Worm (Caenorhabditis elegans) whole organism, L2 larva: ENCODE measurements around the gene ptc-3.
A peak's percentile ranks its signal among the peaks of the same experiment; 100 is the strongest.

Experiments
- C34F6.9 ChIP-seq: fragments of 150-350 bp; optimal IDR thresholded peaks from 2 replicates; lab custom pipeline; 2014; ENCODE audit warnings: missing biosample characterization, missing genetic modification characterization
- F13H6.1 ChIP-seq: sonication (generic microtip); optimal IDR thresholded peaks from 2 replicates; lab custom pipeline; 2016; ENCODE audit warnings: missing genetic modification characterization, missing compliant biosample characterization
- R02D3.7 ChIP-seq: fragments of 150-350 bp; optimal IDR thresholded peaks from 2 replicates; lab custom pipeline; 2014; ENCODE audit warnings: missing biosample characterization, missing genetic modification characterization
- Y55F3AM.14 ChIP-seq: fragments of 200-800 bp; sonication (Bioruptor generic); optimal IDR thresholded peaks from 2 replicates; lab custom pipeline; 2018; ENCODE audit warnings: mild to moderate bottlenecking, missing genetic modification characterization, missing compliant biosample characterization
- alr-1 ChIP-seq: fragments of 150-350 bp; optimal IDR thresholded peaks from 2 replicates; lab custom pipeline; 2014; ENCODE audit warnings: missing biosample characterization, missing genetic modification characterization
- aly-2 ChIP-seq: fragments of 150-350 bp; optimal IDR thresholded peaks from 2 replicates; lab custom pipeline; 2014; ENCODE audit warnings: missing biosample characterization, missing genetic modification characterization
- ama-1 ChIP-seq: fragments of 150-350 bp; optimal IDR thresholded peaks from 2 replicates; lab custom pipeline; 2018; ENCODE audit warnings: inconsistent platforms
- blmp-1 ChIP-seq: sonication (generic microtip); optimal IDR thresholded peaks from 2 replicates; lab custom pipeline; 2017; ENCODE audit warnings: missing genetic modification characterization, mild to moderate bottlenecking, missing compliant biosample characterization, antibody characterized with exemption, moderate library complexity; ENCODE audit not compliant: insufficient read depth
- ceh-16 ChIP-seq: fragments of 150-350 bp; optimal IDR thresholded peaks from 2 replicates; lab custom pipeline; 2014; ENCODE audit warnings: missing biosample characterization, missing genetic modification characterization
- ceh-82 ChIP-seq: fragments of 150-350 bp; optimal IDR thresholded peaks from 2 replicates; lab custom pipeline; 2014; ENCODE audit warnings: missing biosample characterization, missing genetic modification characterization
- crh-2 ChIP-seq: sonication (generic microtip); optimal IDR thresholded peaks from 2 replicates; lab custom pipeline; 2017; ENCODE audit warnings: missing biosample characterization, missing genetic modification characterization
- dmd-4 ChIP-seq: sonication (generic microtip); optimal IDR thresholded peaks from 2 replicates; lab custom pipeline; 2017; ENCODE audit warnings: missing biosample characterization, missing genetic modification characterization
- elt-1 ChIP-seq: fragments of 150-350 bp; optimal IDR thresholded peaks from 2 replicates; lab custom pipeline; 2014; ENCODE audit warnings: missing biosample characterization, missing genetic modification characterization
- elt-3 ChIP-seq: sonication (generic microtip); optimal IDR thresholded peaks from 2 replicates; lab custom pipeline; 2017; ENCODE audit warnings: missing biosample characterization, missing genetic modification characterization
- fos-1 ChIP-seq: fragments of 150-350 bp; optimal IDR thresholded peaks from 2 replicates; lab custom pipeline; 2014; ENCODE audit warnings: missing biosample characterization, missing genetic modification characterization
- gmeb-1 ChIP-seq: fragments of 150-350 bp; optimal IDR thresholded peaks from 2 replicates; lab custom pipeline; 2014; ENCODE audit warnings: missing biosample characterization, missing genetic modification characterization
- lin-11 ChIP-seq: fragments of 150-350 bp; sonication (generic microtip); optimal IDR thresholded peaks from 2 replicates; lab custom pipeline; 2014; ENCODE audit warnings: missing biosample characterization, missing genetic modification characterization, inconsistent platforms, mixed read lengths
- lin-13 ChIP-seq: fragments of 150-350 bp; optimal IDR thresholded peaks from 2 replicates; lab custom pipeline; 2014; ENCODE audit warnings: missing biosample characterization, missing genetic modification reagents, missing genetic modification characterization
- lin-39 ChIP-seq: fragments of 150-350 bp; optimal IDR thresholded peaks from 2 replicates; lab custom pipeline; 2014; ENCODE audit warnings: missing biosample characterization, missing genetic modification reagents, missing genetic modification characterization
- lsy-2 ChIP-seq, 2 experiments: fragments of 150-350 bp in 1 of 2; sonication (generic microtip) in 1 of 2; optimal IDR thresholded peaks; 2 replicates each; lab custom pipeline; 2014 to 2017; ENCODE audit warnings: missing biosample characterization in 2 of 2, missing genetic modification characterization in 2 of 2
- mab-5 ChIP-seq: fragments of 150-350 bp; optimal IDR thresholded peaks from 2 replicates; lab custom pipeline; 2014; ENCODE audit warnings: missing biosample characterization, missing genetic modification characterization
- mbf-1 ChIP-seq: sonication (generic microtip); optimal IDR thresholded peaks from 2 replicates; lab custom pipeline; 2017; ENCODE audit warnings: missing biosample characterization, missing genetic modification characterization
- mdl-1 ChIP-seq, 2 experiments: fragments of 150-350 bp in 1 of 2; sonication (generic microtip) in 1 of 2; optimal IDR thresholded peaks; 2 replicates each; lab custom pipeline; 2017; ENCODE audit warnings: missing biosample characterization in 2 of 2, missing genetic modification characterization in 2 of 2
- nhr-10 ChIP-seq: sonication (generic microtip); optimal IDR thresholded peaks from 2 replicates; lab custom pipeline; 2017; ENCODE audit warnings: missing biosample characterization, missing genetic modification characterization
- nhr-11 ChIP-seq: fragments of 150-350 bp; optimal IDR thresholded peaks from 2 replicates; lab custom pipeline; 2014; ENCODE audit warnings: missing biosample characterization, missing genetic modification characterization
- nhr-12 ChIP-seq: fragments of 150-350 bp; optimal IDR thresholded peaks from 2 replicates; lab custom pipeline; 2014; ENCODE audit warnings: missing biosample characterization, missing genetic modification characterization
- nhr-129 ChIP-seq: fragments of 150-350 bp; optimal IDR thresholded peaks from 2 replicates; lab custom pipeline; 2014; ENCODE audit warnings: missing biosample characterization, missing genetic modification characterization
- nhr-25 ChIP-seq: fragments of 150-350 bp; sonication (generic microtip); optimal IDR thresholded peaks from 3 replicates; lab custom pipeline; 2014; ENCODE audit warnings: missing biosample characterization, missing genetic modification characterization
- nhr-6 ChIP-seq: fragments of 150-350 bp; optimal IDR thresholded peaks from 2 replicates; lab custom pipeline; 2014; ENCODE audit warnings: missing biosample characterization, missing genetic modification characterization
- skn-1 ChIP-seq: sonication (generic microtip); optimal IDR thresholded peaks from 2 replicates; lab custom pipeline; 2017; ENCODE audit warnings: missing biosample characterization, missing genetic modification characterization
- sma-9 ChIP-seq, 2 experiments: fragments of 150-350 bp in 1 of 2; sonication (generic microtip) in 1 of 2; optimal IDR thresholded peaks; 2 replicates each; lab custom pipeline; 2014 to 2016; ENCODE audit warnings: missing genetic modification characterization in 2 of 2, mild to moderate bottlenecking in 1 of 2, missing biosample characterization in 1 of 2, missing compliant biosample characterization in 1 of 2, missing genetic modification reagents in 1 of 2, moderate library complexity in 1 of 2
- unc-39 ChIP-seq: fragments of 150-350 bp; optimal IDR thresholded peaks from 2 replicates; lab custom pipeline; 2014; ENCODE audit warnings: missing biosample characterization, missing genetic modification characterization
- unc-55 ChIP-seq: fragments of 150-350 bp; sonication (generic microtip); optimal IDR thresholded peaks from 3 replicates; lab custom pipeline; 2014; ENCODE audit warnings: missing biosample characterization, missing genetic modification reagents, missing genetic modification characterization
- unc-62 ChIP-seq: fragments of 150-350 bp; optimal IDR thresholded peaks from 2 replicates; lab custom pipeline; 2014; ENCODE audit warnings: missing biosample characterization, missing genetic modification reagents, missing genetic modification characterization
- zag-1 ChIP-seq: fragments of 150-350 bp; optimal IDR thresholded peaks from 2 replicates; lab custom pipeline; 2014; ENCODE audit warnings: missing biosample characterization, missing genetic modification characterization
- ztf-11 ChIP-seq: sonication (generic microtip); optimal IDR thresholded peaks from 2 replicates; lab custom pipeline; 2017; ENCODE audit warnings: missing biosample characterization, missing genetic modification characterization

The ptc-3 gene

DNA sequence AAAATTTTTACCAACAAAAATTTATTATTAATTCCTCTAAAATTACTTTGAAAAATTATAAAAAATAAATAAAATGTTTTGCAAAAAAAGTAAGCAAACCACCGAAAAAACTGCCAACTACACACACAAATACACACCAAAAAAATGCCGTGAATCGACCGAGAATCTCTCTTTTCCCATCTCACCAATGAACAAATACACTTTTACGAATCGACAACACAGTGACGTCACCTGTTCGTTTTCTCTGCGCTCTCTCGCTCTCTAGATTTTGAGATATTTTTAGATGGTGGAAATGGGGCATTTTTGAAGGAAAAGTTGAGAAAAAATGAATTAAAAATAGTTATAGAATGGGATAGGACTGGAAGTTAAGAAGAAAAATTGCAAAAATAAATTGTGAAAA is 20.3 kb downstream of the ptc-3 start:
- no peak for TF ChIP-seq ceh-16 (tag; lab: Kevin White, UChicago)
- TF ChIP-seq lsy-2 (tag; optimal IDR thresholded peaks at IDR 0.05; lab: Kevin White, UChicago) = peak in 1 of 2 experiments; percentile 54
- TF ChIP-seq unc-55 (GFP tag; lab: Kevin White, UChicago) = peak; percentile 34
- TF ChIP-seq nhr-129 (tag; lab: Kevin White, UChicago) = peak; percentile 58
- peak; percentile 14 for TF ChIP-seq gmeb-1 (tag; lab: Kevin White, UChicago)
- TF ChIP-seq crh-2 (tag; lab: Kevin White, UChicago) = peak; percentile 24
- peak; percentile 22 for TF ChIP-seq F13H6.1 (tag; lab: Kevin White, UChicago)
- no peak for TF ChIP-seq nhr-6 (tag; lab: Kevin White, UChicago)
- no peak for TF ChIP-seq skn-1 (tag; lab: Kevin White, UChicago)
- no peak for TF ChIP-seq dmd-4 (tag; lab: Kevin White, UChicago)
- peak; percentile 54 for TF ChIP-seq sma-9 (GFP tag; optimal IDR thresholded peaks at IDR 0.05; lab: Kevin White, UChicago)
- no peak for TF ChIP-seq sma-9 (tag; optimal IDR thresholded peaks at IDR 0.05; lab: Kevin White, UChicago)
- peak; percentile 9 for TF ChIP-seq fos-1 (tag; lab: Kevin White, UChicago)
- TF ChIP-seq C34F6.9 (tag; lab: Kevin White, UChicago) = peak; percentile 46
- TF ChIP-seq, all 48 proteins: peak for 9

DNA sequence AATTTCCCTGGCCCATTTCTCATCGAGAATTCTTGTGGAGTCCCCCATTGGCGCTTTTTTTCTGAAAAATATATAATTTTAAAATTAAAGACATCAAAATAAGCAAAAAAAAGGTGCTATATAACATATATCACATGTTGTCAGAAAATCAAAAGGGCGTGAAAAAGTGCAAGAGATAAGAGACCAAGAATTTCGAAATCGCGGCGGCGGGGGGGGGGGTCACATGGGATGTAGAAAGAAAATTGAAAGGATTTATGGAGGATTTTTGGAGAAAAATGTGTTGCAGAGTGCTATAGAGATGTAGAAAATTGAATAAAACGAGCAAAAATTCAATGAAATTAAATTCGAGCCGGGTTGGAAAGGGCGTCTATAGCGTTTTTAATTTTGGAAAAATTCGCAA is 21.2 kb downstream of the ptc-3 start, which contains the start of gene K12H6.6:
Gene K12H6.6, minus strand, starts transcription at position 61 of the 400 bp plus-strand sequence.
- TF ChIP-seq ztf-11 (tag; lab: Kevin White, UChicago) = no peak
- TF ChIP-seq C34F6.9 (tag; lab: Kevin White, UChicago) = peak; percentile 14
- TF ChIP-seq, all 48 proteins: peak for 1

DNA sequence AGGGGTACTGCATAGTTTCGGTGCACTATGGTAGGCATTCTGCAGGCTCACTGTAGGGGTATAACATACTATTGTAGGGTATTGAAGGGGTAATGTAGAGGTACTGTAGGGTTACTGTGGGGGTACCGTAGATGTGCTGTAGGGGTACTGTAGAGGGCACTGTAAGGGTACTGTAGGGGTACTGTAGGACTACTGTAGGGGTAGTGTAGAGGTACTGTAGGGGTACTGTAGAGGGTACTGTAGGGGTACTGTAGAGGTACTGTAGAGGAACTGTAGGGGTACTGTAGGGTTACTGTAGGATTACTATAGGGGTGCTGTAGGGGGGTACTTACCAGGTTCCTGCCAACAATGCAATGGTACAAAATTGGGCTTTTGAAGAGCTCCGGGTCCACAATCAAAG is 22.2 kb downstream of the ptc-3 start:
- TF ChIP-seq nhr-12 (tag; lab: Kevin White, UChicago) (no peak), F13H6.1 (tag; lab: Kevin White, UChicago) (no peak), mab-5 (tag; lab: Kevin White, UChicago) (no peak), mdl-1 (tag; optimal IDR thresholded peaks at IDR 0.05; lab: Kevin White, UChicago) (no peak), lin-13 (GFP tag; lab: Kevin White, UChicago) (no peak), sma-9 (GFP tag; optimal IDR thresholded peaks at IDR 0.05; lab: Kevin White, UChicago) (no peak), sma-9 (tag; optimal IDR thresholded peaks at IDR 0.05; lab: Kevin White, UChicago) (no peak)

DNA sequence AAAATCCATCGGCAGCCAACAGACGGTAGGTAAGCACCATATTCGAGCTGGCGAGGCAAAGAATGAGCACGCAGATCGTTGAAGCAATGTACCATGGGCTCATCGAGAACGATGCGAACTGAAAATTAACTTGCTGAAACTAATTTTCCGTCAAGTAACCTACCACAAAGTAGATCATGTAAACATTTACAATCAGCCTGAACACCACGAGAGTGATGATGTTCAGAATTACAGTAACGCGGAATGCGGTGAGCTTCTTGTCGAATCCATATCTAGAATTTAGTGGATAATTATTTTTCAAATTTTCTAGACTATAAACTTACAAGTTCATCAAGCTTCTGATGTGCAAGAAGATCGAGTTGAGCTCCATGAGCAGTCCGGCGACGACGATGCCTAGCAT is 22.9 kb downstream of the ptc-3 start:
- TF ChIP-seq elt-1 (tag; lab: Kevin White, UChicago) (no peak), nhr-10 (tag; lab: Kevin White, UChicago) (no peak), nhr-25 (tag; lab: Kevin White, UChicago) (no peak), lsy-2 (tag; optimal IDR thresholded peaks at IDR 0.05; lab: Kevin White, UChicago) (no peak), F13H6.1 (tag; lab: Kevin White, UChicago) (no peak), dmd-4 (tag; lab: Kevin White, UChicago) (no peak), unc-39 (tag; lab: Kevin White, UChicago) (no peak), skn-1 (tag; lab: Kevin White, UChicago) (no peak), gmeb-1 (tag; lab: Kevin White, UChicago) (no peak), alr-1 (tag; lab: Kevin White, UChicago) (no peak), R02D3.7 (tag; lab: Kevin White, UChicago) (no peak), C34F6.9 (tag; lab: Kevin White, UChicago) (no peak), unc-62 (GFP tag; lab: Kevin White, UChicago) (no peak), mbf-1 (no peak), unc-55 (GFP tag; lab: Kevin White, UChicago) (no peak), lin-11 (no peak), nhr-11 (tag; lab: Kevin White, UChicago) (no peak), Y55F3AM.14 (GFP tag; lab: Kevin White, UChicago) (no peak), elt-3 (tag; lab: Kevin White, UChicago) (no peak)

DNA sequence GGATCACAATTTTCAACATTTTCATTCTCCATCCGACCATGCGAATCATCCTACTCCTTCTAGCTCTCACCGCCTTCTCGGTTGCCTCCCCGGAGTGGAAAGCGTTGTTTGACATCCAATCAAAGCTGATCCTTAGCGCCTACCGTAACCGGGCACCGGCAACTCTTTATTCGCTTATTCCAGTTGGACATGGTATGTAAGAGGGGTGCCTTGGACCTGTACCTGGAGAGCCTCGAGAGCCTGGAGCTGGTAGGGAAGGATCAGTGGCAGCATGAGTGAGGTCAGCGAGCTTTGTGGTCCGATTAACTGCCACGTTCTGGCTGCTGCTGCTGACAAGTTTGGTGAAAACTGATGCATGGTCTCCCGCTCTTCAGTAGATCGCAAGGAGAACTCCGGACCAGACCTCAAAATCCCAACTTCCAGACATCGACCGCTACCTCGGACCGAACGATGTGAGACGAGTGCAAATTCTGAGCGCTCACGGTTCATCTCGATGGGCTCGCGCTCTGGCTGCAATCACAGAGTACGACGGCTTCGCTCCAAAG is 24.5 kb downstream of the ptc-3 start, which contains the start of gene K12H6.8:
Gene K12H6.8, plus strand, starts transcription at position 38 of the 545 bp plus-strand sequence.
- no peak for TF ChIP-seq zag-1
- TF ChIP-seq nhr-25 (tag; lab: Kevin White, UChicago) = no peak
- TF ChIP-seq aly-2 (tag; lab: Kevin White, UChicago) = no peak
- TF ChIP-seq blmp-1 (tag; lab: Kevin White, UChicago) = no peak
- no peak for TF ChIP-seq lin-13 (GFP tag; lab: Kevin White, UChicago)
- TF ChIP-seq nhr-12 (tag; lab: Kevin White, UChicago) = no peak
- no peak for TF ChIP-seq ceh-82 (tag; lab: Kevin White, UChicago)
- no peak for TF ChIP-seq ama-1 (lab: Kevin White, UChicago)
- TF ChIP-seq alr-1 (tag; lab: Kevin White, UChicago) = no peak
- TF ChIP-seq lin-39 (tag; lab: Kevin White, UChicago) = no peak
